Fruit fly (Drosophila melanogaster) whole organism, pupa: ENCODE results near the gene Dscam2.
A peak's percentile ranks its signal among the peaks of the same experiment; 100 is the strongest.

ENCODE experiments used
- CG10348 ChIP-seq: fragments of 200-800 bp; sonication (Bioruptor generic); IDR thresholded peaks from 2 replicates; pipeline ENCODE4 v1.3.6; 2022; ENCODE audit warnings: missing biosample characterization, missing genetic modification characterization
- CG12605 ChIP-seq: fragments of 200-800 bp; sonication (Bioruptor generic); IDR thresholded peaks from 2 replicates; pipeline ENCODE4 v1.3.6; 2022; ENCODE audit warnings: missing biosample characterization, missing genetic modification characterization
- CG13204 ChIP-seq: fragments of 200-800 bp; sonication (Bioruptor generic); optimal IDR thresholded peaks from 2 replicates; lab custom pipeline; 2018; ENCODE audit warnings: missing biosample characterization, mild to moderate bottlenecking, missing genetic modification characterization, moderate library complexity
- CG14655 ChIP-seq: fragments of 200-800 bp; sonication (Bioruptor generic); optimal IDR thresholded peaks from 3 replicates; lab custom pipeline; 2017; ENCODE audit warnings: mild to moderate bottlenecking, missing biosample characterization, missing genetic modification reagents, missing genetic modification characterization
- CG15710 ChIP-seq: fragments of 200-800 bp; sonication (Bioruptor generic); optimal IDR thresholded peaks from 2 replicates; lab custom pipeline; 2018; ENCODE audit warnings: missing biosample characterization, mild to moderate bottlenecking, missing genetic modification characterization, moderate library complexity
- CG17806 ChIP-seq: fragments of 200-800 bp; sonication (Bioruptor generic); optimal IDR thresholded peaks from 2 replicates; lab custom pipeline; 2018; ENCODE audit warnings: missing biosample characterization, mild to moderate bottlenecking, missing genetic modification characterization, moderate library complexity
- CG32121 ChIP-seq: fragments of 200-800 bp; sonication (Bioruptor generic); IDR thresholded peaks from 2 replicates; pipeline ENCODE4 v1.3.6; 2022; ENCODE audit warnings: missing biosample characterization, missing genetic modification characterization
- CG34367 ChIP-seq: fragments of 200-800 bp; sonication (Bioruptor generic); optimal IDR thresholded peaks from 2 replicates; lab custom pipeline; 2018; ENCODE audit warnings: missing biosample characterization, mild to moderate bottlenecking, missing genetic modification characterization
- CG4496 ChIP-seq: fragments of 200-800 bp; sonication (Bioruptor generic); IDR thresholded peaks from 3 replicates; pipeline ENCODE4 v1.3.6; 2022; ENCODE audit warnings: missing biosample characterization, missing genetic modification characterization
- CG8159 ChIP-seq: fragments of 200-800 bp; sonication (Bioruptor generic); optimal IDR thresholded peaks from 3 replicates; lab custom pipeline; 2018; ENCODE audit warnings: missing biosample characterization, mild to moderate bottlenecking, missing genetic modification characterization, moderate library complexity
- CG8301 ChIP-seq: fragments of 200-800 bp; sonication (Bioruptor generic); optimal IDR thresholded peaks from 2 replicates; lab custom pipeline; 2018; ENCODE audit warnings: missing biosample characterization, mild to moderate bottlenecking, missing genetic modification characterization
- CG9948 ChIP-seq: fragments of 200-800 bp; sonication (Bioruptor generic); optimal IDR thresholded peaks from 2 replicates; lab custom pipeline; 2018; ENCODE audit warnings: missing biosample characterization, mild to moderate bottlenecking, missing genetic modification characterization, moderate library complexity
- D1 ChIP-seq: fragments of 200-800 bp; sonication (Bioruptor generic); optimal IDR thresholded peaks from 2 replicates; lab custom pipeline; 2018; ENCODE audit warnings: missing biosample characterization, mild to moderate bottlenecking, missing genetic modification characterization, moderate library complexity
- EcR ChIP-seq: fragments of 200-800 bp; sonication (Bioruptor generic); optimal IDR thresholded peaks from 3 replicates; lab custom pipeline; 2019; ENCODE audit warnings: missing biosample characterization, missing genetic modification characterization, mild to moderate bottlenecking, moderate library complexity, missing genetic modification reagents
- Ets98B ChIP-seq: fragments of 200-800 bp; sonication (Bioruptor generic); IDR thresholded peaks from 2 replicates; pipeline ENCODE4 v1.3.6; 2022; ENCODE audit warnings: missing biosample characterization, missing genetic modification characterization
- Pif1A ChIP-seq: fragments of 200-800 bp; sonication (Bioruptor generic); optimal IDR thresholded peaks from 3 replicates; lab custom pipeline; 2016; ENCODE audit warnings: missing biosample characterization, missing genetic modification characterization
- Pif1B ChIP-seq: fragments of 200-800 bp; sonication (Bioruptor generic); optimal IDR thresholded peaks from 3 replicates; lab custom pipeline; 2016; ENCODE audit warnings: missing biosample characterization, missing genetic modification characterization
- Snoo ChIP-seq: fragments of 200-800 bp; sonication (Bioruptor generic); optimal IDR thresholded peaks from 3 replicates; lab custom pipeline; 2017; ENCODE audit warnings: missing biosample characterization, mild to moderate bottlenecking, missing genetic modification characterization, inconsistent platforms
- fd96Ca ChIP-seq: fragments of 200-800 bp; sonication (Bioruptor generic); IDR thresholded peaks from 3 replicates; pipeline ENCODE4 v1.3.6; 2022; ENCODE audit warnings: missing biosample characterization, missing genetic modification characterization
- gl ChIP-seq: fragments of 200-800 bp; sonication (Bioruptor generic); optimal IDR thresholded peaks from 2 replicates; lab custom pipeline; 2018; ENCODE audit warnings: missing biosample characterization, mild to moderate bottlenecking, missing genetic modification characterization
- rn ChIP-seq: fragments of 200-800 bp; sonication (Bioruptor generic); IDR thresholded peaks from 2 replicates; pipeline ENCODE4 v1.3.6; 2022; ENCODE audit warnings: missing biosample characterization, missing genetic modification characterization

Dscam2 gene

DNA sequence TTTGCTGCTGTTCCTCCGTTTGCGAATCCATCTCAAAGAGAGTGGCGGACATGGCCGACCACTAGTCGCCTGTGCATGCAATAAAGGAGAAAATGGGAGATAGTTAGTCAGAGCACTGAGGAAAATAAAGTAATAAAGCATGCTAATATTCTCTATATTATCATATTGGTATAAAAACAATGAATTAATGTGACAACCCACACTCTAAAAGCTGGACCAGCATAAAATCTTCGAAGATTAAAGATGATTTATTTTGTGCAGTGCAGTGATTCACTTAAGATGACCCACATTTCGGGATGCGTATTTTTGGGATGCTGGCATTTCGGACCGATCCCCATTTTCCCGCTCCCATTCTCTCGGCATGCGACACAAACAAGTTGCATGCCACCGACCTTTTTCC lies 41.9 kb downstream of the Dscam2 start:
- TF ChIP-seq CG15710 (tag; lab: Kevin White, UChicago) (no peak), fd96Ca (GFP tag; lab: Robert Waterston, UW) (peak; percentile 75), CG32121 (GFP tag; lab: Robert Waterston, UW) (peak; percentile 46; the same call in 1 of the 2 replicates), CG12605 (GFP tag; lab: Robert Waterston, UW) (0 out of 2 replicates have a peak, but pooled peaks have one; percentile 20), rn (GFP tag; lab: Robert Waterston, UW) (no peak), CG4496 (GFP tag; lab: Robert Waterston, UW) (peak; percentile 73; the same call in 2 of the 3 replicates), Ets98B (GFP tag; lab: Robert Waterston, UW) (peak; percentile 74)
- TF ChIP-seq, all 21 proteins: peak for 5

dm6 chr3L:7143283-7143682 lies 46.4 kb downstream of the Dscam2 start:
- TF ChIP-seq fd96Ca (GFP tag; lab: Robert Waterston, UW), result no peak
- no peak for TF ChIP-seq CG15710 (tag; lab: Kevin White, UChicago)
- no peak for TF ChIP-seq D1 (tag; lab: Kevin White, UChicago)
- no peak for TF ChIP-seq Ets98B (GFP tag; lab: Robert Waterston, UW)
- TF ChIP-seq CG17806, result no peak
- no peak for TF ChIP-seq CG4496 (GFP tag; lab: Robert Waterston, UW)
- no peak for TF ChIP-seq CG10348 (GFP tag; lab: Robert Waterston, UW)
- no peak for TF ChIP-seq CG32121 (GFP tag; lab: Robert Waterston, UW)
- TF ChIP-seq CG9948 (tag; lab: Kevin White, UChicago), result no peak
- TF ChIP-seq rn (GFP tag; lab: Robert Waterston, UW), result no peak
- TF ChIP-seq Pif1B (GFP tag; lab: Kevin White, UChicago), result no peak
- TF ChIP-seq CG8159, result no peak
- no peak for TF ChIP-seq CG14655 (GFP tag; lab: Kevin White, UChicago)
- no peak for TF ChIP-seq Pif1A (GFP tag; lab: Kevin White, UChicago)
- TF ChIP-seq CG8301, result no peak

DNA sequence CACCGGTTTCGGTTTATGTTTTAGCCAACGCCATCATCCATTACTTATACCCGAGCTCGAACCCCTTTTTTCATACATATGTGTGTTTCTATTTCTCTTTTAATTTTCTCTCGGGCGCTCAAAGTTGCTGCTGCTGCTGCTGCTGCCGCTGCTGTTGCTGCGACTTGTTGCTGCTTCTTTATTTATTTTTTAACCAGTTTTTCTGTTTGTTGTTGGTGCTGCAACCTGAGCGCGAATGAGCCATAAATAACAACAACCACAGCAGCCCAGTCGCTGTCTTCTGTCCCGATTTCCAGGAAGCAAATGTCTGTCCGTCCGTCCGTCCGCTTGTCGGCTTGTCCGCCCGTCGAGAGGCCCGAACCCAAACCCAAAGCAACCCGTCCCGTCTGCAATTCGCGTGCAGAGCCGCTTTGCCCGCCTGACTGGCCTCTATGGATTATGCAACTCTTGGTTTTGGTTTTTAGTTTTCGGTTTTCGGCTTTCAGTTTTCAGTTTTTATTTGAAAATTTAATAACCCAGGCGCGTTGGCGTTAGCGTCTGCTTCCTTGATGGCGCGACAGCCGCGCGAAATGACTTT lies 52.0 kb downstream of the Dscam2 start:
- TF ChIP-seq CG4496 (GFP tag; lab: Robert Waterston, UW) (peak; percentile 9; the same call in 1 of the 3 replicates), CG12605 (GFP tag; lab: Robert Waterston, UW) (0 out of 2 replicates have a peak, but pooled peaks have one; percentile 29), Ets98B (GFP tag; lab: Robert Waterston, UW) (no peak), CG10348 (GFP tag; lab: Robert Waterston, UW) (no peak), CG9948 (tag; lab: Kevin White, UChicago) (no peak), Pif1A (GFP tag; lab: Kevin White, UChicago) (no peak), CG32121 (GFP tag; lab: Robert Waterston, UW) (no peak), D1 (tag; lab: Kevin White, UChicago) (no peak), Pif1B (GFP tag; lab: Kevin White, UChicago) (no peak), CG13204 (GFP tag; lab: Kevin White, UChicago) (peak; percentile 87), CG15710 (tag; lab: Kevin White, UChicago) (no peak), Snoo (tag; lab: Kevin White, UChicago) (no peak), CG17806 (no peak), CG8301 (no peak), CG34367 (no peak), CG8159 (no peak), gl (tag; lab: Kevin White, UChicago) (no peak), EcR (GFP tag; lab: Kevin White, UChicago) (peak; percentile 39), rn (GFP tag; lab: Robert Waterston, UW) (no peak), fd96Ca (GFP tag; lab: Robert Waterston, UW) (peak; percentile 23; the same call in 1 of the 3 replicates), CG14655 (GFP tag; lab: Kevin White, UChicago) (no peak)

dm6 chr3L:7136663-7137062 lies 53.1 kb downstream of the Dscam2 start:
- TF ChIP-seq gl (tag; lab: Kevin White, UChicago) (no peak), CG4496 (GFP tag; lab: Robert Waterston, UW) (peak; percentile 83), CG34367 (no peak), CG8301 (no peak), fd96Ca (GFP tag; lab: Robert Waterston, UW) (0 out of 3 replicates have a peak, but pooled peaks have one; percentile 30), Pif1A (GFP tag; lab: Kevin White, UChicago) (no peak)

DNA sequence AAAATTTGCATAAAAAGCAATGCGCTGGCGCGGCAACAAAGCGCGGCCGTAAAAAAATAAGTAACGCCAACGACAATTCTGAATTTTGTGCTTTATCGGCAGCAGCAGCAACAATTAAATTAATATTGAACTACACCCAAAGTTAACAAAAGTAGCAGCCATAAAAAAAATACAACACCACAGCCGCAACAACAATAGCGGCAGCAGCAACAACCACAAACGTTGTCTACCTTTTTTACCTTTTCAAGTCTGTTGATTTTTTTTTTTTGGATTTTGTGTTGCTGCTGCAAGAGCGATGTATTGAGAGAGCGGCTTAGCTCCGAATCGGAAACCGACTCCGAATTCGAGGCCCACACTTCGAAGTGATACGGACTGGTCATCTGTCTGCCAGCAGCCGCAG lies 54.9 kb downstream of the Dscam2 start:
- TF ChIP-seq gl (tag; lab: Kevin White, UChicago) (peak; percentile 85), CG8301 (no peak), CG15710 (tag; lab: Kevin White, UChicago) (peak; percentile 50), CG13204 (GFP tag; lab: Kevin White, UChicago) (peak; percentile 58), Ets98B (GFP tag; lab: Robert Waterston, UW) (peak; percentile 53), Pif1A (GFP tag; lab: Kevin White, UChicago) (peak; percentile 41), CG17806 (peak; percentile 49), CG12605 (GFP tag; lab: Robert Waterston, UW) (peak; percentile 78), CG9948 (tag; lab: Kevin White, UChicago) (peak; percentile 10), CG14655 (GFP tag; lab: Kevin White, UChicago) (no peak), CG4496 (GFP tag; lab: Robert Waterston, UW) (peak; percentile 86), fd96Ca (GFP tag; lab: Robert Waterston, UW) (peak; percentile 59; the same call in 1 of the 3 replicates), CG8159 (peak; percentile 42), CG34367 (peak; percentile 58), D1 (tag; lab: Kevin White, UChicago) (no peak), Pif1B (GFP tag; lab: Kevin White, UChicago) (no peak), rn (GFP tag; lab: Robert Waterston, UW) (no peak), EcR (GFP tag; lab: Kevin White, UChicago) (no peak), CG32121 (GFP tag; lab: Robert Waterston, UW) (no peak)
